Fruit fly (Drosophila melanogaster) whole organism, embryonic: ENCODE data around the gene Eig71Ei.
A peak's percentile ranks its signal among the peaks of the same experiment; 100 is the strongest.

Source experiments
- B-H1 ChIP-seq: fragments of 200-800 bp; sonication (Bioruptor generic); IDR thresholded peaks from 3 replicates; pipeline ENCODE4 v1.3.6; 2022; ENCODE audit warnings: missing biosample characterization, missing genetic modification characterization
- BEAF-32 ChIP-seq: fragments of 200-800 bp; sonication (Bioruptor generic); optimal IDR thresholded peaks from 3 replicates; lab custom pipeline; 2017; ENCODE audit warnings: missing biosample characterization, missing genetic modification characterization, mild to moderate bottlenecking, moderate library complexity, missing genetic modification reagents
- Bgb ChIP-seq: fragments of 200-800 bp; sonication (Bioruptor generic); IDR thresholded peaks from 2 replicates; pipeline ENCODE4 v1.3.6; 2022; ENCODE audit warnings: missing biosample characterization, missing genetic modification characterization; ENCODE audit not compliant: partially characterized antibody
- BtbVII ChIP-seq: fragments of 200-800 bp; sonication (Bioruptor generic); optimal IDR thresholded peaks from 3 replicates; lab custom pipeline; 2017; ENCODE audit warnings: missing biosample characterization, mild to moderate bottlenecking, missing genetic modification characterization
- CG10147 ChIP-seq: fragments of 200-800 bp; sonication (Bioruptor generic); optimal IDR thresholded peaks from 2 replicates; lab custom pipeline; 2019; ENCODE audit warnings: missing biosample characterization, mild to moderate bottlenecking, missing genetic modification characterization, moderate library complexity
- CG11696 ChIP-seq: fragments of 200-800 bp; sonication (Bioruptor generic); IDR thresholded peaks from 2 replicates; pipeline ENCODE4 v1.3.6; 2022; ENCODE audit warnings: missing biosample characterization, missing genetic modification characterization
- CG12155 ChIP-seq: fragments of 200-800 bp; sonication (Bioruptor generic); optimal IDR thresholded peaks from 3 replicates; lab custom pipeline; 2016; ENCODE audit warnings: missing biosample characterization, missing genetic modification characterization
- CG16813 ChIP-seq: fragments of 200-800 bp; sonication (Bioruptor generic); IDR thresholded peaks from 3 replicates; pipeline ENCODE4 v1.3.6; 2022; ENCODE audit warnings: missing biosample characterization, missing genetic modification characterization; ENCODE audit not compliant: partially characterized antibody
- CG17829 ChIP-seq: fragments of 200-800 bp; optimal IDR thresholded peaks from 2 replicates; lab custom pipeline; 2019; ENCODE audit warnings: missing biosample characterization, mild to moderate bottlenecking, missing genetic modification characterization, moderate library complexity
- CG18599 ChIP-seq: fragments of 200-800 bp; sonication (Bioruptor generic); optimal IDR thresholded peaks from 3 replicates; lab custom pipeline; 2017; ENCODE audit warnings: missing biosample characterization, missing genetic modification characterization, mild to moderate bottlenecking, moderate library complexity, missing genetic modification reagents
- CG2129 ChIP-seq: fragments of 200-800 bp; sonication (Bioruptor generic); IDR thresholded peaks from 2 replicates; pipeline ENCODE4 v1.3.6; 2022; ENCODE audit warnings: missing biosample characterization, missing genetic modification characterization; ENCODE audit not compliant: partially characterized antibody
- CG30020 ChIP-seq: fragments of 200-800 bp; optimal IDR thresholded peaks from 2 replicates; lab custom pipeline; 2019; ENCODE audit warnings: missing biosample characterization, mild to moderate bottlenecking, missing genetic modification characterization, moderate library complexity
- CG30403 ChIP-seq: fragments of 200-800 bp; sonication (Bioruptor generic); optimal IDR thresholded peaks from 3 replicates; lab custom pipeline; 2016; ENCODE audit warnings: missing biosample characterization, missing genetic modification characterization
- CG30431 ChIP-seq: fragments of 200-800 bp; sonication (Bioruptor generic); optimal IDR thresholded peaks from 2 replicates; lab custom pipeline; 2017; ENCODE audit warnings: missing biosample characterization, missing genetic modification characterization
- CG3065 ChIP-seq: fragments of 200-800 bp; sonication (Bioruptor generic); optimal IDR thresholded peaks from 2 replicates; lab custom pipeline; 2016; ENCODE audit warnings: missing biosample characterization, missing genetic modification characterization
- CG32767 ChIP-seq: fragments of 200-800 bp; sonication (Bioruptor generic); IDR thresholded peaks from 2 replicates; pipeline ENCODE4 v1.3.6; 2022; ENCODE audit warnings: missing biosample characterization, missing genetic modification characterization
- CG3838 ChIP-seq: fragments of 200-800 bp; sonication (Bioruptor generic); optimal IDR thresholded peaks from 3 replicates; lab custom pipeline; 2016; ENCODE audit warnings: missing biosample characterization, missing genetic modification characterization
- CG4328 ChIP-seq: fragments of 200-800 bp; sonication (Bioruptor generic); optimal IDR thresholded peaks from 3 replicates; lab custom pipeline; 2017; ENCODE audit warnings: missing biosample characterization, missing genetic modification reagents, missing genetic modification characterization
- CG5245 ChIP-seq: fragments of 200-800 bp; sonication (Bioruptor generic); optimal IDR thresholded peaks from 3 replicates; lab custom pipeline; 2016; ENCODE audit warnings: missing biosample characterization, missing genetic modification characterization
- CG7372 ChIP-seq: fragments of 200-800 bp; sonication (Bioruptor generic); IDR thresholded peaks from 2 replicates; pipeline ENCODE4 v1.3.6; 2022; ENCODE audit warnings: missing biosample characterization, missing genetic modification characterization
- CG8290 ChIP-seq, 3 experiments: fragments of 200-800 bp; sonication (Bioruptor generic); optimal IDR thresholded peaks; 2 replicates each; lab custom pipeline; 2016 to 2019; ENCODE audit warnings: missing biosample characterization in 3 of 3, missing genetic modification characterization in 3 of 3, mild to moderate bottlenecking in 2 of 3, moderate library complexity in 1 of 3
- CG9727 ChIP-seq: fragments of 200-800 bp; sonication (Bioruptor generic); optimal IDR thresholded peaks from 3 replicates; lab custom pipeline; 2017; ENCODE audit warnings: missing biosample characterization, mild to moderate bottlenecking, missing genetic modification characterization
- CTCF ChIP-seq: fragments of 200-800 bp; sonication (Bioruptor generic); optimal IDR thresholded peaks from 2 replicates; lab custom pipeline; 2017; ENCODE audit warnings: missing biosample characterization, mild to moderate bottlenecking, missing genetic modification characterization, moderate library complexity
- Ets65A ChIP-seq: fragments of 200-800 bp; sonication (Bioruptor generic); peaks from one replicate; lab custom pipeline; 2016; ENCODE audit warnings: missing biosample characterization, missing genetic modification characterization
- Kr ChIP-seq: fragments of 200-800 bp; sonication (Bioruptor generic); optimal IDR thresholded peaks from 2 replicates; lab custom pipeline; 2017; ENCODE audit warnings: missing biosample characterization, mild to moderate bottlenecking, missing genetic modification characterization
- NC2α ChIP-seq: fragments of 200-800 bp; sonication (Bioruptor generic); optimal IDR thresholded peaks from 2 replicates; lab custom pipeline; 2016; ENCODE audit warnings: missing biosample characterization, missing genetic modification characterization
- NC2β ChIP-seq: fragments of 200-800 bp; sonication (Bioruptor generic); optimal IDR thresholded peaks from 2 replicates; lab custom pipeline; 2016; ENCODE audit warnings: missing biosample characterization, missing genetic modification characterization
- Oli ChIP-seq: fragments of 200-800 bp; sonication (Bioruptor generic); optimal IDR thresholded peaks from 2 replicates; lab custom pipeline; 2018; ENCODE audit warnings: missing biosample characterization, mild to moderate bottlenecking, missing genetic modification characterization, moderate library complexity
- TFAM ChIP-seq: fragments of 200-800 bp; sonication (Bioruptor generic); optimal IDR thresholded peaks from 2 replicates; lab custom pipeline; 2017; ENCODE audit warnings: missing biosample characterization, missing genetic modification characterization, inconsistent platforms
- Taf1 ChIP-seq: fragments of 200-800 bp; sonication (Bioruptor generic); IDR thresholded peaks from 2 replicates; pipeline ENCODE4 v1.3.6; 2022; ENCODE audit warnings: missing biosample characterization, missing genetic modification characterization
- aop ChIP-seq: fragments of 200-800 bp; sonication (Bioruptor generic); IDR thresholded peaks from 2 replicates; pipeline ENCODE4 v1.3.6; 2022; ENCODE audit warnings: missing biosample characterization, missing genetic modification characterization
- crc ChIP-seq: fragments of 200-800 bp; sonication (Bioruptor generic); optimal IDR thresholded peaks from 2 replicates; lab custom pipeline; 2016; ENCODE audit warnings: missing biosample characterization, missing genetic modification characterization
- dan ChIP-seq: fragments of 200-800 bp; sonication (Bioruptor generic); IDR thresholded peaks from 2 replicates; pipeline ENCODE4 v1.3.6; 2022; ENCODE audit warnings: missing biosample characterization, missing genetic modification characterization
- emc ChIP-seq: fragments of 200-800 bp; sonication (Bioruptor generic); optimal IDR thresholded peaks from 2 replicates; lab custom pipeline; 2016; ENCODE audit warnings: missing biosample characterization, missing genetic modification characterization
- ems ChIP-seq: fragments of 200-800 bp; sonication (Bioruptor generic); optimal IDR thresholded peaks from 3 replicates; lab custom pipeline; 2016; ENCODE audit warnings: missing biosample characterization, missing genetic modification characterization
- gro ChIP-seq: fragments of 200-800 bp; sonication (Bioruptor generic); optimal IDR thresholded peaks from 2 replicates; lab custom pipeline; 2016; ENCODE audit warnings: missing biosample characterization, missing genetic modification characterization
- gt ChIP-seq: fragments of 200-800 bp; sonication (Bioruptor generic); IDR thresholded peaks from 2 replicates; pipeline ENCODE4 v1.3.6; 2022; ENCODE audit warnings: missing biosample characterization, missing genetic modification characterization
- ind ChIP-seq: fragments of 200-800 bp; sonication (Bioruptor generic); optimal IDR thresholded peaks from 3 replicates; lab custom pipeline; 2016; ENCODE audit warnings: missing biosample characterization, missing genetic modification characterization
- insv ChIP-seq, 2 experiments: fragments of 200-800 bp; sonication (Bioruptor generic); optimal IDR thresholded peaks; 3 replicates each; lab custom pipeline; 2016 to 2018; ENCODE audit warnings: missing biosample characterization in 2 of 2, missing genetic modification characterization in 2 of 2
- nerfin-1 ChIP-seq: fragments of 200-800 bp; sonication (Bioruptor generic); optimal IDR thresholded peaks from 3 replicates; lab custom pipeline; 2019; ENCODE audit warnings: missing biosample characterization, mild to moderate bottlenecking, missing genetic modification characterization, moderate library complexity
- oc ChIP-seq: fragments of 200-800 bp; sonication (Bioruptor generic); optimal IDR thresholded peaks from 2 replicates; lab custom pipeline; 2018; ENCODE audit warnings: missing biosample characterization, mild to moderate bottlenecking, missing genetic modification characterization, moderate library complexity
- odd ChIP-seq: fragments of 200-800 bp; sonication (Bioruptor generic); optimal IDR thresholded peaks from 2 replicates; lab custom pipeline; 2017; ENCODE audit warnings: missing biosample characterization, mild to moderate bottlenecking, missing genetic modification characterization
- pita ChIP-seq: fragments of 200-800 bp; sonication (Bioruptor generic); optimal IDR thresholded peaks from 2 replicates; lab custom pipeline; 2017; ENCODE audit warnings: missing biosample characterization, mild to moderate bottlenecking, missing genetic modification characterization
- pzg ChIP-seq: fragments of 200-800 bp; sonication (Bioruptor generic); optimal IDR thresholded peaks from 3 replicates; lab custom pipeline; 2018; ENCODE audit warnings: missing biosample characterization, mild to moderate bottlenecking, missing genetic modification characterization, moderate library complexity
- repo ChIP-seq: fragments of 200-800 bp; sonication (Bioruptor generic); optimal IDR thresholded peaks from 2 replicates; lab custom pipeline; 2016; ENCODE audit warnings: missing biosample characterization, missing genetic modification characterization
- rib ChIP-seq: fragments of 200-800 bp; sonication (Bioruptor generic); IDR thresholded peaks from 2 replicates; pipeline ENCODE4 v1.3.6; 2022; ENCODE audit warnings: missing biosample characterization, missing genetic modification characterization
- row ChIP-seq: fragments of 200-800 bp; sonication (Bioruptor generic); IDR thresholded peaks from 3 replicates; pipeline ENCODE4 v1.3.6; 2022; ENCODE audit warnings: missing biosample characterization, missing genetic modification characterization
- sisA ChIP-seq: fragments of 200-800 bp; sonication (Bioruptor generic); IDR thresholded peaks from 2 replicates; pipeline ENCODE4 v1.3.6; 2022; ENCODE audit warnings: missing biosample characterization, missing genetic modification characterization
- sob ChIP-seq: fragments of 200-800 bp; sonication (Bioruptor generic); IDR thresholded peaks from 2 replicates; pipeline ENCODE4 v1.3.6; 2022; ENCODE audit warnings: missing biosample characterization, missing genetic modification characterization
- toy ChIP-seq: fragments of 200-800 bp; sonication (Bioruptor generic); IDR thresholded peaks from 2 replicates; pipeline ENCODE4 v1.3.6; 2022; ENCODE audit warnings: missing biosample characterization, missing genetic modification characterization
- z ChIP-seq: fragments of 200-800 bp; sonication (Bioruptor generic); IDR thresholded peaks from 3 replicates; pipeline ENCODE4 v1.3.6; 2022; ENCODE audit warnings: missing biosample characterization, missing genetic modification characterization
- zfh2 ChIP-seq: fragments of 200-800 bp; sonication (Bioruptor generic); optimal IDR thresholded peaks from 2 replicates; lab custom pipeline; 2016; ENCODE audit warnings: missing biosample characterization, missing genetic modification characterization

Eig71Ei gene

DNA sequence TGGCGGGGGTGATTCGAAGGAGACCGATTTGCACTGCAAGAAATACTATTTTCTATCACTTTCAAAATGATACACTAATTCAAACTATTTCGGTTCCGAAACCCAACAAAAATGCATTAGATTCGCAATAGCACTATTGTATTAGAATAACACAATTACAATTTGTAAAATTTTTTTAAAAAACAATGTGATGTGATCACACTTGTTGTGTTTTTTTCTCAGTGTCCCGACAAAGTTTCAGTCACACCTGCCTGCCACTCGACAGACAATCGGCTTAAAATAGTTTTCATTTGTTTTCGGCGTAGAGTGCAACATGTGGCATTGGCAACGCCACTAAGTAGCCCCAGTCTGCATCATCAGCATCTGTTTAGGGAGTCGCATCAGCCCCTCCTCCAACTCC is 15.6 kb downstream of the Eig71Ei start (continued):
- TF ChIP-seq Oli (tag; lab: Kevin White, UChicago) (peak; percentile 74), sisA (GFP tag; lab: Robert Waterston, UW) (peak; percentile 64), repo (GFP tag; lab: Kevin White, UChicago) (peak; percentile 26), ind (GFP tag; lab: Kevin White, UChicago) (peak; percentile 49), CG2129 (GFP tag; lab: Robert Waterston, UW) (no peak), pzg (GFP tag; lab: Kevin White, UChicago) (no peak), CG9727 (peak; percentile 90), CG3838 (no peak), oc (peak; percentile 68), CG17829 (tag; lab: Kevin White, UChicago) (peak; percentile 90), nerfin-1 (tag; lab: Kevin White, UChicago) (peak; percentile 66), odd (GFP tag; lab: Kevin White, UChicago) (no peak), CG32767 (no peak), CG3065 (peak; percentile 8), rib (GFP tag; lab: Robert Waterston, UW) (no peak), BEAF-32 (GFP tag; lab: Kevin White, UChicago) (no peak), Kr (GFP tag; lab: Kevin White, UChicago) (peak; percentile 11), dan (GFP tag; lab: Robert Waterston, UW) (peak; percentile 54; the same call in 1 of the 2 replicates), CG30403 (peak; percentile 65), CG30020 (tag; lab: Kevin White, UChicago) (peak; percentile 17), emc (GFP tag; lab: Kevin White, UChicago) (no peak), insv (GFP tag; optimal IDR thresholded peaks at IDR 0.05; lab: Kevin White, UChicago) (no peak), sob (no peak), TFAM (GFP tag; lab: Kevin White, UChicago) (no peak), CTCF (GFP tag; lab: Kevin White, UChicago) (no peak), NC2β (GFP tag; lab: Kevin White, UChicago) (peak; percentile 74), pita (GFP tag; lab: Kevin White, UChicago) (no peak), CG11696 (GFP tag; lab: Robert Waterston, UW) (peak; percentile 38), gro (no peak), CG10147 (GFP tag; lab: Kevin White, UChicago) (no peak), CG12155 (peak; percentile 29), CG30431 (GFP tag; lab: Kevin White, UChicago) (peak; percentile 77), row (GFP tag; lab: Robert Waterston, UW) (peak; percentile 75), CG8290 (GFP tag; optimal IDR thresholded peaks at IDR 0.05; lab: Kevin White, UChicago) (peak; percentile 62), CG8290 (tag; optimal IDR thresholded peaks at IDR 0.05; lab: Kevin White, UChicago) (peak in 1 of 2 experiments; percentile 26), aop (GFP tag; lab: Robert Waterston, UW) (no peak), Ets65A (GFP tag; lab: Kevin White, UChicago) (peak; percentile 94), toy (GFP tag; lab: Robert Waterston, UW) (no peak), CG5245 (GFP tag; lab: Kevin White, UChicago) (peak; percentile 43), CG16813 (GFP tag; lab: Robert Waterston, UW) (no peak), gt (peak; percentile 13; the same call in 1 of the 2 replicates), z (GFP tag; lab: Robert Waterston, UW) (0 out of 3 replicates have a peak, but pooled peaks have one; percentile 25), ems (GFP tag; lab: Kevin White, UChicago) (peak; percentile 28), NC2α (peak; percentile 28), B-H1 (GFP tag; lab: Robert Waterston, UW) (no peak), zfh2 (GFP tag; lab: Kevin White, UChicago) (no peak), CG18599 (GFP tag; lab: Kevin White, UChicago) (no peak), BtbVII (GFP tag; lab: Kevin White, UChicago) (no peak), Taf1 (GFP tag; lab: Robert Waterston, UW) (no peak), crc (GFP tag; lab: Kevin White, UChicago) (peak; percentile 18), CG7372 (GFP tag; lab: Robert Waterston, UW) (0 out of 2 replicates have a peak, but pooled peaks have one; percentile 21), CG4328 (GFP tag; lab: Kevin White, UChicago) (no peak), Bgb (no peak)
